Worm (Caenorhabditis elegans) whole organism, mixed stage, embryonic: ENCODE measurements around the gene acer-1.

Experiments
- bed-3 ChIP-seq: fragments of 200-800 bp; sonication (Bioruptor generic); optimal IDR thresholded peaks from 3 replicates; lab custom pipeline; 2018; ENCODE audit warnings: mild to moderate bottlenecking, missing genetic modification characterization, moderate library complexity, missing compliant biosample characterization
- blmp-1 ChIP-seq: fragments of 150-350 bp; optimal IDR thresholded peaks from 2 replicates; lab custom pipeline; 2014; ENCODE audit warnings: missing biosample characterization, missing genetic modification characterization
- ceh-39 ChIP-seq: fragments of 150-350 bp; optimal IDR thresholded peaks from 2 replicates; lab custom pipeline; 2014; ENCODE audit warnings: missing biosample characterization, missing genetic modification characterization
- flh-1 ChIP-seq: fragments of 200-800 bp; sonication (Bioruptor generic); optimal IDR thresholded peaks from 2 replicates; lab custom pipeline; 2018; ENCODE audit warnings: mild to moderate bottlenecking, missing genetic modification characterization, moderate library complexity, missing compliant biosample characterization
- lsy-2 ChIP-seq: fragments of 150-350 bp; optimal IDR thresholded peaks from 2 replicates; lab custom pipeline; 2014; ENCODE audit warnings: missing biosample characterization, missing genetic modification characterization
- mab-5 ChIP-seq: fragments of 150-350 bp; optimal IDR thresholded peaks from 2 replicates; lab custom pipeline; 2014; ENCODE audit warnings: missing biosample characterization, missing genetic modification characterization
- mep-1 ChIP-seq: fragments of 150-350 bp; optimal IDR thresholded peaks from 2 replicates; lab custom pipeline; 2017; ENCODE audit warnings: missing biosample characterization, missing genetic modification reagents, missing genetic modification characterization, inconsistent platforms
- nhr-12 ChIP-seq: fragments of 150-350 bp; optimal IDR thresholded peaks from 2 replicates; lab custom pipeline; 2014; ENCODE audit warnings: missing biosample characterization, missing genetic modification characterization
- nhr-237 ChIP-seq: fragments of 150-350 bp; optimal IDR thresholded peaks from 2 replicates; lab custom pipeline; 2014; ENCODE audit warnings: missing biosample characterization, missing genetic modification characterization
- nhr-28 ChIP-seq: fragments of 150-350 bp; optimal IDR thresholded peaks from 2 replicates; lab custom pipeline; 2014; ENCODE audit warnings: missing biosample characterization, missing genetic modification characterization
- sem-2 ChIP-seq: fragments of 200-800 bp; sonication (Bioruptor generic); optimal IDR thresholded peaks from 2 replicates; lab custom pipeline; 2018; ENCODE audit warnings: mild to moderate bottlenecking, missing genetic modification characterization, missing compliant biosample characterization
- snpc-4 ChIP-seq: fragments of 150-350 bp; optimal IDR thresholded peaks from 2 replicates; lab custom pipeline; 2014; ENCODE audit warnings: missing biosample characterization, missing genetic modification characterization
- sptf-1 ChIP-seq: sonication (generic microtip); optimal IDR thresholded peaks from 2 replicates; lab custom pipeline; 2017; ENCODE audit warnings: mild to moderate bottlenecking, missing genetic modification characterization, moderate library complexity, missing compliant biosample characterization
- zip-8 ChIP-seq: fragments of 150-350 bp; optimal IDR thresholded peaks from 2 replicates; lab custom pipeline; 2014; ENCODE audit warnings: missing biosample characterization, missing genetic modification characterization

DNA sequence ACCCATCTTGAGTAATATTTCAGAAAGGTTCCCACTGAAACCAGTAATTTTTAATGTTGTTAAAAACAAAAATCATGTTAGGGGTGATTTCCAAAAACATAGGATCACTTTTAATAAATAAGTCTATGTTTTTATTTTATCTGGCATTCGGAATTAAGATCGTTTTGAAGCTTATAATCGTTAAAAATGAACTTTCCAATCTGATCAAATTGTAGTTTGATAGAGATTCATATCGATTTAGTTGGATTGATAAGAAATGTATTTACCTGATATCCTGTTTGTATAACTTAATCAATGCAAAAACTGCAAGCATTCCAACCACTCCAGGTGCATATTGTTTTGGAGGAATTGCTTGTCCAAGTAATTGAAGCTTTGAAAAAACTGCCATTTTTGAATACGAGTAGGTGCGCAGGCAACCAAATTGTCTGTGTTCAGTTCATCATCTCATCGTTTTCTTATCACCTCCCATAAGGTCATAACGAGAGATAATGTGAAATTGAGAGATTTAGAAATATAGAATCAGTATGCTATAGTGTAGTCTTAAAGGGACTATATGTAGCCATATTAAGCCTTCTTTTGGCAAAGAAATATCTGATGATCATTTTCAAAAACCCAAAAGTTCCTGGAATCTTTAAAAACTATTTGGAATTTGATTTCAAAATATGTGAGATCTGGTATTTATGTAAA is 2.7 kb downstream of the acer-1 start, which contains the start of gene pmp-2:
- TF ChIP-seq sptf-1 (tag; lab: Kevin White, UChicago) (no peak), blmp-1 (tag; lab: Kevin White, UChicago) (no peak), zip-8 (tag; lab: Kevin White, UChicago) (no peak), mep-1 (tag; lab: Kevin White, UChicago) (no peak), snpc-4 (tag; lab: Kevin White, UChicago) (no peak), nhr-28 (tag; lab: Kevin White, UChicago) (no peak), ceh-39 (tag; lab: Kevin White, UChicago) (no peak), mab-5 (tag; lab: Kevin White, UChicago) (no peak), nhr-237 (tag; lab: Kevin White, UChicago) (no peak), nhr-12 (tag; lab: Kevin White, UChicago) (no peak), bed-3 (GFP tag; lab: Kevin White, UChicago) (no peak), lsy-2 (no peak), sem-2 (GFP tag; lab: Kevin White, UChicago) (no peak), flh-1 (GFP tag; lab: Kevin White, UChicago) (no peak)
